Worm (Caenorhabditis elegans) whole organism, L3 larva: Measurements from ENCODE around the gene B0001.5.

Experiments used
- ama-1 ChIP-seq: fragments of 150-350 bp; optimal IDR thresholded peaks from 2 replicates; lab custom pipeline; 2018
- egl-27 ChIP-seq: sonication (generic microtip); optimal IDR thresholded peaks from 4 replicates; lab custom pipeline; 2017; ENCODE audit warnings: missing biosample characterization, missing genetic modification reagents, missing genetic modification characterization
- egl-5 ChIP-seq: fragments of 150-350 bp; optimal IDR thresholded peaks from 2 replicates; lab custom pipeline; 2017; ENCODE audit warnings: missing biosample characterization, missing genetic modification reagents, missing genetic modification characterization, inconsistent platforms
- elt-2 ChIP-seq: sonication (generic microtip); optimal IDR thresholded peaks from 2 replicates; lab custom pipeline; 2016; ENCODE audit warnings: missing genetic modification reagents, mild to moderate bottlenecking, missing genetic modification characterization, missing compliant biosample characterization
- elt-3 ChIP-seq, 3 experiments: fragments of 150-350 bp in 1 of 3; sonication (generic microtip) in 2 of 3; optimal IDR thresholded peaks; 2 replicates in 2 of 3; 4 replicates in 1 of 3; lab custom pipeline; 2014 to 2017; ENCODE audit warnings: missing biosample characterization in 3 of 3, missing genetic modification characterization in 3 of 3
- fkh-10 ChIP-seq: sonication (generic microtip); optimal IDR thresholded peaks from 2 replicates; lab custom pipeline; 2017; ENCODE audit warnings: missing biosample characterization, missing genetic modification reagents, missing genetic modification characterization
- fos-1 ChIP-seq: fragments of 150-350 bp; optimal IDR thresholded peaks from 2 replicates; lab custom pipeline; 2014; ENCODE audit warnings: missing biosample characterization, missing genetic modification characterization
- mdl-1 ChIP-seq: fragments of 150-350 bp; optimal IDR thresholded peaks from 2 replicates; lab custom pipeline; 2014; ENCODE audit warnings: missing biosample characterization, missing genetic modification characterization
- nhr-23 ChIP-seq: fragments of 150-350 bp; optimal IDR thresholded peaks from 2 replicates; lab custom pipeline; 2014; ENCODE audit warnings: missing biosample characterization, missing genetic modification reagents, missing genetic modification characterization
- nhr-28 ChIP-seq: fragments of 150-350 bp; optimal IDR thresholded peaks from 2 replicates; lab custom pipeline; 2014; ENCODE audit warnings: missing biosample characterization, missing genetic modification characterization
- nhr-67 ChIP-seq: fragments of 150-350 bp; optimal IDR thresholded peaks from 2 replicates; lab custom pipeline; 2014; ENCODE audit warnings: missing biosample characterization, missing genetic modification characterization
- nhr-77 ChIP-seq: fragments of 150-350 bp; optimal IDR thresholded peaks from 2 replicates; lab custom pipeline; 2014; ENCODE audit warnings: missing biosample characterization, missing genetic modification characterization
- pha-4 ChIP-seq: fragments of 150-350 bp; optimal IDR thresholded peaks from 2 replicates; lab custom pipeline; 2014; ENCODE audit warnings: missing biosample characterization, missing genetic modification reagents, missing genetic modification characterization
- zag-1 ChIP-seq: fragments of 150-350 bp; optimal IDR thresholded peaks from 2 replicates; lab custom pipeline; 2014; ENCODE audit warnings: missing biosample characterization, missing genetic modification characterization

DNA sequence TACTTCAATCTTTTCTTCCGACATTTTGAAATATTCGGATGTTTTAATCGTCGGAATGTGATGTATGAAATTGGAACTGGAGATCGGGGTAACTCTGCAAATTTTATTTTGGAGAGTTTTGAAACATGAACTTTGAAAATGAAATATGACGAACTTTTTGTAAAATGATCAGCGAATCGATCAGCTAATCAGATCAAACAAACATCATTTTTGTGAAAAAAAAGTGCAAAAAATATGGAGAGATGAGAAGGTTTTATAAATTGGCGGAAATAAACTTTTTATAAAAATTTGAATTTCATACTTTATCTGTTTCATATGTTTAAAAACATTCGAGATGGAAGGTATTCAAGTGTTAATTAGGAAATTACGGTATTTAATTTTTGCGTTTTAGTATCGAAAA lies 31.7 kb downstream of the B0001.5 start, which contains the start of gene dlc-2:
- TF ChIP-seq nhr-28 = no peak
- no peak for TF ChIP-seq mdl-1
- TF ChIP-seq egl-27 (tag; lab: Kevin White, UChicago) = no peak
- TF ChIP-seq elt-2 = no peak
- no peak for TF ChIP-seq nhr-67 (tag; lab: Kevin White, UChicago)
- no peak for TF ChIP-seq pha-4 (tag; lab: Kevin White, UChicago)
- TF ChIP-seq fos-1 (tag; lab: Kevin White, UChicago) = no peak
- no peak for TF ChIP-seq elt-3 (tag; optimal IDR thresholded peaks at IDR 0.05; lab: Kevin White, UChicago)
- no peak for TF ChIP-seq nhr-23 (tag; lab: Kevin White, UChicago)
- no peak for TF ChIP-seq ama-1 (lab: Kevin White, UChicago)
- TF ChIP-seq zag-1 (tag; lab: Kevin White, UChicago) = no peak
- TF ChIP-seq nhr-77 (tag; lab: Kevin White, UChicago) = no peak
- no peak for TF ChIP-seq egl-5 (tag; lab: Kevin White, UChicago)
- TF ChIP-seq fkh-10 = no peak
